Fruit fly (Drosophila melanogaster) whole organism, prepupa: ENCODE data around the gene Snmp1.

ENCODE experiments used
- Blimp-1 ChIP-seq: fragments of 200-800 bp; sonication (Bioruptor generic); optimal IDR thresholded peaks from 3 replicates; lab custom pipeline; 2017; ENCODE audit warnings: missing biosample characterization, missing genetic modification characterization, mild to moderate bottlenecking, moderate library complexity, missing genetic modification reagents
- CG10631 ChIP-seq: fragments of 200-800 bp; sonication (Bioruptor generic); optimal IDR thresholded peaks from 2 replicates; lab custom pipeline; 2016; ENCODE audit warnings: missing biosample characterization, missing genetic modification characterization
- CG10669 ChIP-seq: fragments of 200-800 bp; sonication (Bioruptor generic); optimal IDR thresholded peaks from 3 replicates; lab custom pipeline; 2018; ENCODE audit warnings: missing biosample characterization, mild to moderate bottlenecking, missing genetic modification characterization, moderate library complexity
- CG11294 ChIP-seq: fragments of 200-800 bp; sonication (Bioruptor generic); IDR thresholded peaks from 2 replicates; pipeline ENCODE4 v1.3.6; 2022; ENCODE audit warnings: missing biosample characterization, missing genetic modification characterization
- CG11762 ChIP-seq: fragments of 200-800 bp; sonication (Bioruptor generic); optimal IDR thresholded peaks from 3 replicates; lab custom pipeline; 2016; ENCODE audit warnings: missing biosample characterization, missing genetic modification characterization; ENCODE audit not compliant: insufficient read depth
- CG11902 ChIP-seq: fragments of 200-800 bp; sonication (Bioruptor generic); optimal IDR thresholded peaks from 3 replicates; lab custom pipeline; 2016; ENCODE audit warnings: missing biosample characterization, missing genetic modification characterization
- CG15336 ChIP-seq: fragments of 200-800 bp; sonication (Bioruptor generic); IDR thresholded peaks from 2 replicates; pipeline ENCODE4 v1.3.6; 2022; ENCODE audit warnings: missing biosample characterization, missing genetic modification characterization
- CG1621 ChIP-seq: fragments of 200-800 bp; sonication (Bioruptor generic); optimal IDR thresholded peaks from 3 replicates; lab custom pipeline; 2018; ENCODE audit warnings: missing biosample characterization, mild to moderate bottlenecking, missing genetic modification characterization
- CG16779 ChIP-seq: fragments of 200-800 bp; sonication (Bioruptor generic); optimal IDR thresholded peaks from 3 replicates; lab custom pipeline; 2017; ENCODE audit warnings: missing biosample characterization, mild to moderate bottlenecking, missing genetic modification characterization
- CG3032 ChIP-seq: fragments of 200-800 bp; optimal IDR thresholded peaks from 2 replicates; lab custom pipeline; 2019; ENCODE audit warnings: missing biosample characterization, mild to moderate bottlenecking, missing genetic modification characterization, moderate library complexity
- CG31627 ChIP-seq: fragments of 200-800 bp; sonication (Bioruptor generic); optimal IDR thresholded peaks from 3 replicates; lab custom pipeline; 2016; ENCODE audit warnings: missing biosample characterization, missing genetic modification characterization
- CG34406 ChIP-seq: fragments of 200-800 bp; sonication (Bioruptor generic); optimal IDR thresholded peaks from 3 replicates; lab custom pipeline; 2016; ENCODE audit warnings: missing biosample characterization, missing genetic modification characterization
- CG3919 ChIP-seq: fragments of 200-800 bp; sonication (Bioruptor generic); optimal IDR thresholded peaks from 3 replicates; lab custom pipeline; 2016; ENCODE audit warnings: missing biosample characterization, missing genetic modification characterization
- CG6163 ChIP-seq: fragments of 200-800 bp; sonication (Bioruptor generic); IDR thresholded peaks from 3 replicates; pipeline ENCODE4 v1.3.6; 2022; ENCODE audit warnings: missing biosample characterization, missing genetic modification characterization
- CG6808 ChIP-seq: fragments of 200-800 bp; sonication (Bioruptor generic); optimal IDR thresholded peaks from 3 replicates; lab custom pipeline; 2017; ENCODE audit warnings: missing biosample characterization, missing genetic modification characterization, mild to moderate bottlenecking, moderate library complexity, missing genetic modification reagents
- CG7368 ChIP-seq: fragments of 200-800 bp; sonication (Bioruptor generic); optimal IDR thresholded peaks from 3 replicates; lab custom pipeline; 2016; ENCODE audit warnings: missing biosample characterization, missing genetic modification characterization
- CG8119 ChIP-seq: fragments of 200-800 bp; sonication (Bioruptor generic); IDR thresholded peaks from 3 replicates; pipeline ENCODE4 v1.3.6; 2022; ENCODE audit warnings: missing biosample characterization, missing genetic modification characterization
- CG8319 ChIP-seq: fragments of 200-800 bp; sonication (Bioruptor generic); optimal IDR thresholded peaks from 3 replicates; lab custom pipeline; 2016; ENCODE audit warnings: missing biosample characterization, missing genetic modification characterization
- CG9139 ChIP-seq: fragments of 200-800 bp; sonication (Bioruptor generic); optimal IDR thresholded peaks from 3 replicates; lab custom pipeline; 2017; ENCODE audit warnings: missing biosample characterization, mild to moderate bottlenecking, missing genetic modification characterization
- Ets21C ChIP-seq: fragments of 200-800 bp; sonication (Bioruptor generic); optimal IDR thresholded peaks from 3 replicates; lab custom pipeline; 2016; ENCODE audit warnings: missing biosample characterization, missing genetic modification characterization
- Ets96B ChIP-seq: fragments of 200-800 bp; optimal IDR thresholded peaks from 2 replicates; lab custom pipeline; 2019; ENCODE audit warnings: missing biosample characterization, mild to moderate bottlenecking, missing genetic modification characterization, moderate library complexity
- Gug ChIP-seq: fragments of 200-800 bp; sonication (Bioruptor generic); IDR thresholded peaks from 2 replicates; pipeline ENCODE4 v1.3.6; 2022; ENCODE audit warnings: missing biosample characterization, missing genetic modification characterization
- Hr38 ChIP-seq: sonication (Bioruptor generic); optimal IDR thresholded peaks from 2 replicates; lab custom pipeline; 2016; ENCODE audit warnings: missing biosample characterization, missing genetic modification characterization
- Hr39 ChIP-seq: fragments of 200-800 bp; sonication (Bioruptor generic); optimal IDR thresholded peaks from 2 replicates; lab custom pipeline; 2016; ENCODE audit warnings: missing biosample characterization, missing genetic modification characterization
- Lpt ChIP-seq: fragments of 200-800 bp; sonication (Bioruptor generic); optimal IDR thresholded peaks from 3 replicates; lab custom pipeline; 2016; ENCODE audit warnings: missing biosample characterization, missing genetic modification characterization
- OdsH ChIP-seq: fragments of 200-800 bp; sonication (Bioruptor generic); optimal IDR thresholded peaks from 3 replicates; lab custom pipeline; 2016; ENCODE audit warnings: missing biosample characterization, missing genetic modification characterization
- Smox ChIP-seq: fragments of 200-800 bp; sonication (Bioruptor generic); optimal IDR thresholded peaks from 3 replicates; lab custom pipeline; 2016; ENCODE audit warnings: missing biosample characterization, missing genetic modification characterization
- Sox102F ChIP-seq: fragments of 200-800 bp; sonication (Bioruptor generic); optimal IDR thresholded peaks from 2 replicates; lab custom pipeline; 2016; ENCODE audit warnings: missing biosample characterization, mild to moderate bottlenecking, missing genetic modification characterization
- Sox15 ChIP-seq: fragments of 200-800 bp; sonication (Bioruptor generic); optimal IDR thresholded peaks from 3 replicates; lab custom pipeline; 2016; ENCODE audit warnings: missing biosample characterization, missing genetic modification characterization
- achi ChIP-seq: fragments of 200-800 bp; sonication (Bioruptor generic); optimal IDR thresholded peaks from 3 replicates; lab custom pipeline; 2016; ENCODE audit warnings: missing biosample characterization, missing genetic modification characterization
- acj6 ChIP-seq: fragments of 200-800 bp; sonication (Bioruptor generic); optimal IDR thresholded peaks from 3 replicates; lab custom pipeline; 2016; ENCODE audit warnings: missing biosample characterization, missing genetic modification characterization
- dac ChIP-seq: fragments of 200-800 bp; sonication (Bioruptor generic); optimal IDR thresholded peaks from 2 replicates; lab custom pipeline; 2017; ENCODE audit warnings: missing biosample characterization, mild to moderate bottlenecking, missing genetic modification characterization
- dsx ChIP-seq: fragments of 200-800 bp; optimal IDR thresholded peaks from 3 replicates; lab custom pipeline; 2019; ENCODE audit warnings: missing biosample characterization, mild to moderate bottlenecking, missing genetic modification characterization, moderate library complexity; ENCODE audit not compliant: poor library complexity, severe bottlenecking
- eg ChIP-seq: fragments of 200-800 bp; sonication (Bioruptor generic); IDR thresholded peaks from 3 replicates; pipeline ENCODE4 v1.3.6; 2022; ENCODE audit warnings: missing biosample characterization, missing genetic modification characterization
- esn ChIP-seq: fragments of 200-800 bp; sonication (Bioruptor generic); optimal IDR thresholded peaks from 2 replicates; lab custom pipeline; 2016; ENCODE audit warnings: missing biosample characterization, mild to moderate bottlenecking, missing genetic modification characterization, moderate library complexity
- fd59A ChIP-seq: fragments of 200-800 bp; sonication (Bioruptor generic); optimal IDR thresholded peaks from 2 replicates; lab custom pipeline; 2017; ENCODE audit warnings: missing biosample characterization, mild to moderate bottlenecking, missing genetic modification characterization, missing genetic modification reagents
- fkh ChIP-seq: fragments of 200-800 bp; sonication (Bioruptor generic); optimal IDR thresholded peaks from 3 replicates; lab custom pipeline; 2017; ENCODE audit warnings: missing biosample characterization, mild to moderate bottlenecking, missing genetic modification characterization, moderate library complexity
- lz ChIP-seq: fragments of 200-800 bp; sonication (Bioruptor generic); optimal IDR thresholded peaks from 3 replicates; lab custom pipeline; 2016; ENCODE audit warnings: missing biosample characterization, missing genetic modification characterization
- net ChIP-seq: fragments of 200-800 bp; sonication (Bioruptor generic); optimal IDR thresholded peaks from 3 replicates; lab custom pipeline; 2016; ENCODE audit warnings: missing biosample characterization, missing genetic modification characterization
- salr ChIP-seq, 2 experiments: fragments of 200-800 bp; sonication (Bioruptor generic); optimal IDR thresholded peaks; 3 replicates each; lab custom pipeline; 2016 to 2018; ENCODE audit warnings: missing biosample characterization in 2 of 2, missing genetic modification characterization in 2 of 2, mild to moderate bottlenecking in 1 of 2
- spab ChIP-seq: fragments of 200-800 bp; sonication (Bioruptor generic); optimal IDR thresholded peaks from 2 replicates; lab custom pipeline; 2017; ENCODE audit warnings: missing biosample characterization, mild to moderate bottlenecking, missing genetic modification characterization, missing genetic modification reagents
- ss ChIP-seq, 2 experiments: fragments of 200-800 bp; sonication (Bioruptor generic); optimal IDR thresholded peaks; 2 replicates in 1 of 2; 3 replicates in 1 of 2; lab custom pipeline; 2017 to 2018; ENCODE audit warnings: mild to moderate bottlenecking in 2 of 2, missing biosample characterization in 2 of 2, missing genetic modification characterization in 2 of 2, moderate library complexity in 1 of 2
- svp ChIP-seq: fragments of 200-800 bp; sonication (Bioruptor generic); peaks from one replicate; lab custom pipeline; 2016; ENCODE audit warnings: missing biosample characterization, missing genetic modification characterization
- topi ChIP-seq: fragments of 200-800 bp; sonication (Bioruptor generic); optimal IDR thresholded peaks from 3 replicates; lab custom pipeline; 2016; ENCODE audit warnings: missing biosample characterization, missing genetic modification characterization
- vri ChIP-seq: fragments of 200-800 bp; sonication (Bioruptor generic); optimal IDR thresholded peaks from 3 replicates; lab custom pipeline; 2016; ENCODE audit warnings: missing biosample characterization, mild to moderate bottlenecking, missing genetic modification characterization

Gene Snmp1

dm6 chr3R:21198073-21198472, 30.1 kb upstream of the Snmp1 start:
- TF ChIP-seq fkh (peak; percentile 78), vri (GFP tag; lab: Kevin White, UChicago) (peak; percentile 74), Hr38 (GFP tag; lab: Kevin White, UChicago) (no peak)

DNA sequence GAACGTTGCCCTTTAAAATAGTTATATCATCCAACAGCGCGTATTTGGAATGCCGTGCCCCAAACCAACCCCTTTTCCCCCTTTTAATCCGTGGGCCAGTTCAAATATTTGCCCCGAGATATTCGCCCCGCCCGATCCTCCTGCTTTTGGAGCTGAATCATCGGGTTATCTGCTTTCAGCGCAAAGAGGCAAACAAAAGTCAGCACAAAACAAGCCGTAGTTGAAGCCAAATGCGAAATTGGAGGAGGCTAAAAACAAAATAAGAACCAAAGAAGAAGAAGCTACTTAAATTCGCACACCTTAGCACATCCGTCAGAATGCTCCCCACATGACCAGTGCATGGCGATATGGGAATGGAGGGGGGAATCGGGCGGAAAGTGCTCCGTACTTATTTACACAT, 29.6 kb upstream of the Snmp1 start:
- TF ChIP-seq CG31627 = no peak
- no peak for TF ChIP-seq eg
- TF ChIP-seq CG9139 (GFP tag; lab: Kevin White, UChicago) = no peak
- TF ChIP-seq svp = peak; percentile 10
- TF ChIP-seq vri (GFP tag; lab: Kevin White, UChicago) = peak; percentile 1
- TF ChIP-seq CG3032 (tag; lab: Kevin White, UChicago) = no peak

DNA sequence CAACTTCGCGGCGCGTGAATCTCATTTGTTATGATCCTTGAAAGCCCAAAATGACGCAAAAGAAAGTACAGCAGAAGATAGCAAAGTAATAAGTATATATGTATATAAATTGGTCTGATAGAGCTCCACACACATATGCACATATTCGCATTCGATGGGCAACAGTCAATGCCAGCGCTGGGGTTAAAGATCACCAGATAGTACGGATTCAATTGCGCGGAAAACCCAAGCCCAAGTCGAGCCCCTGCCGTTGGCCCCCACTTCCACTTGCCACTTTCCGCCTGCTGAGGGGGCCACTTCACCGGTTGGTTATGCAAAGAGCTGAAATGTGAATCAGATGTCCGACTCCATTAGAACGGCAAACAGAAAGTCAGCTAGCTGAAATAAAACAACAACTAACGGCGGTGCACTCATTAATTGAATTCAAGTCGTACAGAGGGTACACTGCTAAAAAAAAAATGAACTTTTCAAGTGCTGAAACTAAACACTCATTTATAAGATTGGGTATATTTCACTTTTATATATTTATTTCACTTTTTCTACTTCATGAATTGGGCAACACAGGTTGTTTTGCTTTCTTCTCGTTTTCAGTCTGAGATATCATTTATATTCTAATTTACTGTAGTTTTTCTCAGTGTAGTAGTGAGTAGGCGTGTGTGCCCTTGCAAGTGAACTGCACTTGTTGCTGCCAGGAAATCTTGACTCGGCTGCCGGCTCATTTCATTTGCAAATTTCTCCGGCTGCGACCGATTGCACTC, 27.4 kb upstream of the Snmp1 start:
- TF ChIP-seq ss (GFP tag; optimal IDR thresholded peaks at IDR 0.05; lab: Kevin White, UChicago) = peak in 1 of 2 experiments; percentile 37
- no peak for TF ChIP-seq Sox15 (GFP tag; lab: Kevin White, UChicago)
- TF ChIP-seq lz (GFP tag; lab: Kevin White, UChicago) = peak; percentile 38
- no peak for TF ChIP-seq fkh
- TF ChIP-seq spab (GFP tag; lab: Kevin White, UChicago) = peak; percentile 33
- TF ChIP-seq CG7368 (GFP tag; lab: Kevin White, UChicago) = no peak
- peak; percentile 27 for TF ChIP-seq dsx (GFP tag; lab: Kevin White, UChicago)
- peak; percentile 42 for TF ChIP-seq Smox (GFP tag; lab: Kevin White, UChicago)
- TF ChIP-seq CG3919 (GFP tag; lab: Kevin White, UChicago) = peak; percentile 44
- TF ChIP-seq CG6163 = peak; percentile 71
- peak in 1 of 2 experiments; percentile 38 for TF ChIP-seq salr (GFP tag; optimal IDR thresholded peaks at IDR 0.05; lab: Kevin White, UChicago)
- peak; percentile 29 for TF ChIP-seq CG10669 (GFP tag; lab: Kevin White, UChicago)
- TF ChIP-seq CG1621 = peak; percentile 14
- peak; percentile 40 for TF ChIP-seq Sox102F
- TF ChIP-seq CG11294 (GFP tag; lab: Robert Waterston, UW) = peak; percentile 47; the same call in 1 of the 2 replicates
- no peak for TF ChIP-seq Lpt (GFP tag; lab: Kevin White, UChicago)
- TF ChIP-seq CG8319 (GFP tag; lab: Kevin White, UChicago) = no peak
- no peak for TF ChIP-seq CG11762 (GFP tag; lab: Kevin White, UChicago)
- TF ChIP-seq Blimp-1 (GFP tag; lab: Kevin White, UChicago) = no peak
- TF ChIP-seq CG6808 (GFP tag; lab: Kevin White, UChicago) = peak; percentile 42
- no peak for TF ChIP-seq CG9139 (GFP tag; lab: Kevin White, UChicago)
- peak; percentile 32 for TF ChIP-seq CG10631 (GFP tag; lab: Kevin White, UChicago)
- no peak for TF ChIP-seq Hr38 (GFP tag; lab: Kevin White, UChicago)
- TF ChIP-seq fd59A = peak; percentile 21
- TF ChIP-seq net (GFP tag; lab: Kevin White, UChicago) = peak; percentile 53
- peak; percentile 41 for TF ChIP-seq CG31627
- TF ChIP-seq CG15336 (GFP tag; lab: Robert Waterston, UW) = peak; percentile 84
- peak; percentile 68 for TF ChIP-seq CG8119 (GFP tag; lab: Robert Waterston, UW)
- peak; percentile 11 for TF ChIP-seq dac
- peak; percentile 63 for TF ChIP-seq Ets96B (tag; lab: Kevin White, UChicago)
- TF ChIP-seq Hr39 = peak; percentile 40
- peak; percentile 42 for TF ChIP-seq achi (GFP tag; lab: Kevin White, UChicago)
- TF ChIP-seq OdsH (GFP tag; lab: Kevin White, UChicago) = peak; percentile 58
- peak; percentile 7 for TF ChIP-seq Ets21C (GFP tag; lab: Kevin White, UChicago)
- TF ChIP-seq esn (GFP tag; lab: Kevin White, UChicago) = peak; percentile 54
- TF ChIP-seq acj6 (GFP tag; lab: Kevin White, UChicago) = peak; percentile 60
- TF ChIP-seq CG34406 (GFP tag; lab: Kevin White, UChicago) = peak; percentile 22
- TF ChIP-seq CG16779 (tag; lab: Kevin White, UChicago) = peak; percentile 46
- no peak for TF ChIP-seq Gug (GFP tag; lab: Robert Waterston, UW)
- TF ChIP-seq topi (GFP tag; lab: Kevin White, UChicago) = peak; percentile 12
- no peak for TF ChIP-seq vri (GFP tag; lab: Kevin White, UChicago)
- TF ChIP-seq CG11902 (GFP tag; lab: Kevin White, UChicago) = no peak
